Worm (Caenorhabditis elegans): Measurements from ENCODE around the gene tbx-39.
"Not testable (repeated sequence)": the region's sequence is repeated elsewhere in the genome, so short reads cannot be mapped to it uniquely, and the experiment has no call there.

tbx-39 gene

ce11 chrIV:15315502-15315901 lies 8.2 kb upstream of the tbx-39 start:
- TF ChIP-seq nhr-41 (GFP tag; IDR thresholded peaks at IDR 0.05): no peak
- TF ChIP-seq sdz-12 (GFP tag; optimal IDR thresholded peaks at IDR 0.05): no peak
- peak in 1 of 2 experiments; percentile 94 for TF ChIP-seq unc-62 (GFP tag; optimal IDR thresholded peaks at IDR 0.05 in 1 of 2)
- no peak for TF ChIP-seq unc-62 (tag; optimal IDR thresholded peaks at IDR 0.05)
- no peak for TF ChIP-seq snpc-4 (tag; optimal IDR thresholded peaks at IDR 0.05)
- TF ChIP-seq ceh-20 (GFP tag; IDR thresholded peaks at IDR 0.05): no peak
- TF ChIP-seq F44E2.7 (GFP tag; IDR thresholded peaks at IDR 0.05): no peak
- no peak for TF ChIP-seq T26A8.4 (GFP tag; IDR thresholded peaks at IDR 0.05)
- TF ChIP-seq snpc-1.2 (GFP tag; IDR thresholded peaks at IDR 0.05): 0 out of 2 replicates have a peak, but pooled peaks have one; percentile 31

ce11 chrIV:15318320-15318719 lies 5.4 kb upstream of the tbx-39 start:
- TF ChIP-seq F26F4.8 (GFP tag; conservative IDR thresholded peaks at IDR 0.05) (peak; percentile 58; the same call in 1 of the 2 replicates), pha-4 (GFP tag; IDR thresholded peaks at IDR 0.05) (peak; percentile 27; the same call in 1 of the 2 replicates), snpc-1.2 (GFP tag; IDR thresholded peaks at IDR 0.05) (peak; percentile 98)
- not testable (repeated sequence) for TF ChIP-seq pha-4 (tag; optimal IDR thresholded peaks at IDR 0.05)

- TF ChIP-seq egl-27 (tag; optimal IDR thresholded peaks at IDR 0.05); ceh-62 (tag; optimal IDR thresholded peaks at IDR 0.05); fkh-10 (GFP tag; optimal IDR thresholded peaks at IDR 0.05): not testable (repeated sequence)
Observed at ce11 chrIV:15318982-15319381, 4.7 kb upstream of the tbx-39 start, which contains the start of gene Y73F8A.14. Gene Y73F8A.14 (minus strand): TSS chrIV:15319082.

- TF ChIP-seq fkh-10 (GFP tag; optimal IDR thresholded peaks at IDR 0.05) (no peak), lsy-2 (tag; optimal IDR thresholded peaks at IDR 0.05) (no peak)
Observed at ce11 chrIV:15321279-15321678, 2.4 kb upstream of the tbx-39 start, which contains the start of gene Y73F8A.15. Gene Y73F8A.15 (plus strand): TSS chrIV:15321579.

- TF ChIP-seq nhr-48 (tag; optimal IDR thresholded peaks at IDR 0.05) (no peak), mep-1 (tag; optimal IDR thresholded peaks at IDR 0.05) (no peak), Y48G9A.11 (GFP tag; IDR thresholded peaks at IDR 0.05) (no peak), T26A8.4 (GFP tag; IDR thresholded peaks at IDR 0.05) (no peak), F37D6.2 (tag; optimal IDR thresholded peaks at IDR 0.05) (no peak), vab-7 (GFP tag; IDR thresholded peaks at IDR 0.05) (no peak), nhr-76 (tag; optimal IDR thresholded peaks at IDR 0.05) (no peak), egl-27 (tag; optimal IDR thresholded peaks at IDR 0.05) (no peak), ceh-20 (GFP tag; IDR thresholded peaks at IDR 0.05) (no peak)
Observed at ce11 chrIV:15328092-15328491, 4.4 kb downstream of the tbx-39 start, which contains the start of gene tbx-40. Gene tbx-40 (minus strand): TSS chrIV:15328192.

ce11 chrIV:15336778-15337177 lies 13.1 kb downstream of the tbx-39 start, which contains the start of gene irld-59:
Gene irld-59 (plus strand): TSS chrIV:15337078.
- TF ChIP-seq unc-62 (GFP tag; optimal IDR thresholded peaks at IDR 0.05 in 1 of 2): peak in 1 of 2 experiments; percentile 7
- no peak for TF ChIP-seq unc-62 (tag; optimal IDR thresholded peaks at IDR 0.05)
- TF ChIP-seq rbr-2 (tag; optimal IDR thresholded peaks at IDR 0.05): no peak

ce11 chrIV:15361244-15361643 lies 37.6 kb downstream of the tbx-39 start, which contains the start of gene cpna-4:
Gene cpna-4 (plus strand): TSS chrIV:15361544.
- TF ChIP-seq ZK546.5 (tag; optimal IDR thresholded peaks at IDR 0.05): no peak

ce11 chrIV:15361884-15362283 lies 38.2 kb downstream of the tbx-39 start:
- TF ChIP-seq jun-1 (tag; optimal IDR thresholded peaks at IDR 0.05) (no peak), ces-1 (GFP tag; optimal IDR thresholded peaks at IDR 0.05) (no peak), hlh-11 (tag; optimal IDR thresholded peaks at IDR 0.05) (no peak), aha-1 (tag) (peak; percentile 62), unc-62 (GFP tag; optimal IDR thresholded peaks at IDR 0.05 in 1 of 2) (peak in 1 of 2 experiments; percentile 64), unc-62 (tag; optimal IDR thresholded peaks at IDR 0.05) (no peak)
